Worm (Caenorhabditis elegans) whole organism, young adult: ENCODE data around the gene tctn-1.
A peak's percentile ranks its signal among the peaks of the same experiment; 100 is the strongest.

Source experiments
- F22D6.2 ChIP-seq: sonication (generic microtip); optimal IDR thresholded peaks from 2 replicates; lab custom pipeline; 2016; ENCODE audit warnings: mild to moderate bottlenecking, missing genetic modification characterization, missing compliant biosample characterization
- F23B12.7 ChIP-seq: sonication (generic microtip); optimal IDR thresholded peaks from 2 replicates; lab custom pipeline; 2017; ENCODE audit warnings: missing genetic modification characterization, mild to moderate bottlenecking, missing compliant biosample characterization, antibody characterized with exemption, moderate library complexity; ENCODE audit not compliant: insufficient read depth
- F49E8.2 ChIP-seq: sonication (generic microtip); optimal IDR thresholded peaks from 3 replicates; lab custom pipeline; 2017; ENCODE audit warnings: missing genetic modification characterization, mild to moderate bottlenecking, missing compliant biosample characterization, antibody characterized with exemption, moderate library complexity; ENCODE audit not compliant: insufficient read depth
- F57A8.1 ChIP-seq: fragments of 200-800 bp; sonication (Bioruptor generic); optimal IDR thresholded peaks from 2 replicates; lab custom pipeline; 2018; ENCODE audit warnings: mild to moderate bottlenecking, missing genetic modification characterization, moderate library complexity, missing compliant biosample characterization
- F57C9.4 ChIP-seq: sonication (generic microtip); optimal IDR thresholded peaks from 2 replicates; lab custom pipeline; 2017; ENCODE audit warnings: mild to moderate bottlenecking, missing genetic modification characterization, missing compliant biosample characterization
- K12H6.12 ChIP-seq: fragments of 200-800 bp; sonication (Bioruptor generic); optimal IDR thresholded peaks from 2 replicates; lab custom pipeline; 2018; ENCODE audit warnings: mild to moderate bottlenecking, missing genetic modification characterization, missing compliant biosample characterization
- T07F8.4 ChIP-seq: sonication (generic microtip); optimal IDR thresholded peaks from 2 replicates; lab custom pipeline; 2016; ENCODE audit warnings: mild to moderate bottlenecking, missing genetic modification characterization, moderate library complexity, missing compliant biosample characterization
- T26A5.8 ChIP-seq: sonication (generic microtip); optimal IDR thresholded peaks from 2 replicates; lab custom pipeline; 2016; ENCODE audit warnings: missing genetic modification characterization, missing compliant biosample characterization
- Y53F4B.3 ChIP-seq: fragments of 200-800 bp; sonication (Bioruptor generic); IDR thresholded peaks from 2 replicates; pipeline ENCODE4 v1.3.6; 2022; ENCODE audit warnings: missing genetic modification reagents, missing genetic modification characterization, missing compliant biosample characterization
- Y56A3A.18 ChIP-seq: fragments of 200-800 bp; sonication (Bioruptor generic); IDR thresholded peaks from 2 replicates; pipeline ENCODE4 v1.3.6; 2022; ENCODE audit warnings: missing genetic modification reagents, missing genetic modification characterization, missing compliant biosample characterization
- Y79H2A.3 ChIP-seq: fragments of 200-800 bp; sonication (Bioruptor generic); conservative IDR thresholded peaks from 2 replicates; pipeline ENCODE4 v1.3.6; 2022; ENCODE audit warnings: missing genetic modification reagents, missing genetic modification characterization, missing compliant biosample characterization
- Y95B8A.8 ChIP-seq: fragments of 200-800 bp; sonication (Bioruptor generic); IDR thresholded peaks from 2 replicates; pipeline ENCODE4 v1.3.6; 2022; ENCODE audit warnings: missing genetic modification reagents, missing genetic modification characterization, missing compliant biosample characterization
- ZK185.1 ChIP-seq: sonication (generic microtip); optimal IDR thresholded peaks from 2 replicates; lab custom pipeline; 2016; ENCODE audit warnings: mild to moderate bottlenecking, missing genetic modification characterization, missing compliant biosample characterization; ENCODE audit not compliant: poor library complexity, severe bottlenecking
- ama-1 ChIP-seq, 3 experiments: fragments of 150-350 bp in 1 of 3; sonication (generic microtip) in 2 of 3; optimal IDR thresholded peaks; 2 replicates each; lab custom pipeline; 2014 to 2018; ENCODE audit warnings: missing biosample characterization in 2 of 3, missing genetic modification characterization in 2 of 3, missing genetic modification reagents in 2 of 3
- attf-5 ChIP-seq: fragments of 200-800 bp; sonication (Bioruptor generic); optimal IDR thresholded peaks from 2 replicates; lab custom pipeline; 2018; ENCODE audit warnings: mild to moderate bottlenecking, missing genetic modification characterization, missing compliant biosample characterization
- ccch-3 ChIP-seq: fragments of 200-800 bp; sonication (Bioruptor generic); optimal IDR thresholded peaks from 2 replicates; lab custom pipeline; 2018; ENCODE audit warnings: mild to moderate bottlenecking, missing genetic modification characterization, missing compliant biosample characterization
- ceh-79 ChIP-seq: sonication (generic microtip); optimal IDR thresholded peaks from 2 replicates; lab custom pipeline; 2017; ENCODE audit warnings: mild to moderate bottlenecking, missing genetic modification characterization, missing compliant biosample characterization
- chd-7 ChIP-seq: sonication (generic microtip); optimal IDR thresholded peaks from 2 replicates; lab custom pipeline; 2016; ENCODE audit warnings: mild to moderate bottlenecking, missing genetic modification characterization, moderate library complexity, missing compliant biosample characterization
- dpl-1 ChIP-seq: fragments of 150-350 bp; optimal IDR thresholded peaks from 2 replicates; lab custom pipeline; 2014; ENCODE audit warnings: missing biosample characterization, missing genetic modification reagents, missing genetic modification characterization
- efl-1 ChIP-seq: fragments of 150-350 bp; optimal IDR thresholded peaks from 2 replicates; lab custom pipeline; 2014; ENCODE audit warnings: missing biosample characterization, missing genetic modification reagents, missing genetic modification characterization
- egl-44 ChIP-seq: fragments of 200-800 bp; sonication (Bioruptor generic); IDR thresholded peaks from 2 replicates; pipeline ENCODE4 v1.3.6; 2022; ENCODE audit warnings: missing genetic modification reagents, missing genetic modification characterization, missing compliant biosample characterization
- egrh-3 ChIP-seq: fragments of 200-800 bp; sonication (Bioruptor generic); IDR thresholded peaks from 2 replicates; pipeline ENCODE4 v1.3.6; 2022; ENCODE audit warnings: missing genetic modification reagents, missing genetic modification characterization, missing compliant biosample characterization
- ets-4 ChIP-seq: fragments of 200-800 bp; sonication (Bioruptor generic); optimal IDR thresholded peaks from 2 replicates; lab custom pipeline; 2018; ENCODE audit warnings: mild to moderate bottlenecking, missing genetic modification characterization, missing compliant biosample characterization
- fkh-3 ChIP-seq: sonication (generic microtip); optimal IDR thresholded peaks from 2 replicates; lab custom pipeline; 2016; ENCODE audit warnings: mild to moderate bottlenecking, missing genetic modification characterization, missing compliant biosample characterization
- hmg-1.2 ChIP-seq: fragments of 200-800 bp; sonication (Bioruptor generic); IDR thresholded peaks from 2 replicates; pipeline ENCODE4 v1.3.6; 2022; ENCODE audit warnings: missing genetic modification reagents, missing genetic modification characterization, missing compliant biosample characterization
- hmg-20 ChIP-seq: fragments of 200-800 bp; sonication (Bioruptor generic); IDR thresholded peaks from 2 replicates; pipeline ENCODE4 v1.3.6; 2022; ENCODE audit warnings: missing genetic modification reagents, missing genetic modification characterization, missing compliant biosample characterization
- lag-1 ChIP-seq: fragments of 200-800 bp; sonication (Bioruptor generic); IDR thresholded peaks from 2 replicates; pipeline ENCODE4 v1.3.6; 2022; ENCODE audit warnings: missing genetic modification reagents, missing genetic modification characterization, missing compliant biosample characterization
- lin-26 ChIP-seq: fragments of 200-800 bp; sonication (Bioruptor generic); IDR thresholded peaks from 2 replicates; pipeline ENCODE4 v1.3.6; 2022; ENCODE audit warnings: missing genetic modification reagents, missing genetic modification characterization, missing compliant biosample characterization
- lin-40 ChIP-seq: sonication (generic microtip); optimal IDR thresholded peaks from 2 replicates; lab custom pipeline; 2016; ENCODE audit warnings: missing genetic modification characterization, mild to moderate bottlenecking, missing compliant biosample characterization, missing genotype, missing genetic modification reagents
- lir-1 ChIP-seq: fragments of 200-800 bp; sonication (Bioruptor generic); conservative IDR thresholded peaks from 2 replicates; pipeline ENCODE4 v1.3.6; 2022; ENCODE audit warnings: missing genetic modification reagents, missing genetic modification characterization, missing compliant biosample characterization
- madf-10 ChIP-seq: sonication (generic microtip); optimal IDR thresholded peaks from 2 replicates; lab custom pipeline; 2016; ENCODE audit warnings: mild to moderate bottlenecking, missing genetic modification characterization, missing compliant biosample characterization
- madf-8 ChIP-seq: fragments of 200-800 bp; sonication (Bioruptor generic); conservative IDR thresholded peaks from 2 replicates; pipeline ENCODE4 v1.3.6; 2022; ENCODE audit warnings: missing genetic modification reagents, missing genetic modification characterization, missing compliant biosample characterization
- mcd-1 ChIP-seq: fragments of 200-800 bp; sonication (Bioruptor generic); IDR thresholded peaks from 2 replicates; pipeline ENCODE4 v1.3.6; 2022; ENCODE audit warnings: missing genetic modification reagents, missing genetic modification characterization, missing compliant biosample characterization
- mel-28 ChIP-seq: sonication (generic microtip); optimal IDR thresholded peaks from 2 replicates; lab custom pipeline; 2016; ENCODE audit warnings: borderline replicate concordance, mild to moderate bottlenecking, missing genetic modification characterization, missing compliant biosample characterization
- nfya-1 ChIP-seq: sonication (generic microtip); optimal IDR thresholded peaks from 2 replicates; lab custom pipeline; 2017; ENCODE audit warnings: antibody characterized with exemption, missing compliant biosample characterization, missing genetic modification characterization, borderline replicate concordance; ENCODE audit not compliant: insufficient read depth
- nfya-2 ChIP-seq: fragments of 200-800 bp; sonication (Bioruptor generic); IDR thresholded peaks from 2 replicates; pipeline ENCODE4 v1.3.6; 2022; ENCODE audit warnings: missing genetic modification reagents, missing genetic modification characterization, missing compliant biosample characterization
- nhr-120 ChIP-seq: fragments of 200-800 bp; sonication (Bioruptor generic); IDR thresholded peaks from 2 replicates; pipeline ENCODE4 v1.3.6; 2022; ENCODE audit warnings: missing genetic modification characterization, missing compliant biosample characterization
- nhr-80 ChIP-seq: sonication (generic microtip); optimal IDR thresholded peaks from 2 replicates; lab custom pipeline; 2016; ENCODE audit warnings: missing genetic modification characterization, missing compliant biosample characterization
- nhr-90 ChIP-seq: sonication (generic microtip); optimal IDR thresholded peaks from 2 replicates; lab custom pipeline; 2016; ENCODE audit warnings: missing genotype, mild to moderate bottlenecking, missing genetic modification characterization, missing compliant biosample characterization
- pbrm-1 ChIP-seq: fragments of 200-800 bp; sonication (Bioruptor generic); IDR thresholded peaks from 2 replicates; pipeline ENCODE4 v1.3.6; 2022; ENCODE audit warnings: missing genetic modification reagents, missing genetic modification characterization, missing compliant biosample characterization
- repo-1 ChIP-seq: sonication (generic microtip); optimal IDR thresholded peaks from 2 replicates; lab custom pipeline; 2017; ENCODE audit warnings: mild to moderate bottlenecking, missing genetic modification characterization, missing compliant biosample characterization
- rpc-1 ChIP-seq, 2 experiments: fragments of 150-350 bp in 1 of 2; sonication (generic microtip) in 1 of 2; optimal IDR thresholded peaks; 2 replicates each; lab custom pipeline; 2014 to 2018; ENCODE audit warnings: missing biosample characterization in 1 of 2, missing genetic modification characterization in 1 of 2, missing genetic modification reagents in 1 of 2, missing genotype in 1 of 2
- snpc-3.4 ChIP-seq: sonication (generic microtip); optimal IDR thresholded peaks from 2 replicates; lab custom pipeline; 2017; ENCODE audit warnings: missing genetic modification characterization, mild to moderate bottlenecking, missing compliant biosample characterization, antibody characterized with exemption, moderate library complexity, missing genotype, missing genetic modification reagents
- sptf-2 ChIP-seq: fragments of 200-800 bp; sonication (Bioruptor generic); optimal IDR thresholded peaks from 2 replicates; lab custom pipeline; 2018; ENCODE audit warnings: mild to moderate bottlenecking, missing genetic modification characterization, missing compliant biosample characterization
- tbp1 ChIP-seq: fragments of 200-800 bp; sonication (Bioruptor generic); optimal IDR thresholded peaks from 2 replicates; lab custom pipeline; 2018; ENCODE audit warnings: mild to moderate bottlenecking, missing genetic modification characterization, missing compliant biosample characterization
- ztf-25 ChIP-seq: fragments of 200-800 bp; sonication (Bioruptor generic); IDR thresholded peaks from 2 replicates; pipeline ENCODE4 v1.3.6; 2022; ENCODE audit warnings: missing genetic modification reagents, missing genetic modification characterization, missing compliant biosample characterization
- ztf-3 ChIP-seq: fragments of 200-800 bp; sonication (Bioruptor generic); optimal IDR thresholded peaks from 2 replicates; lab custom pipeline; 2018; ENCODE audit warnings: mild to moderate bottlenecking, missing genetic modification characterization, missing compliant biosample characterization

Gene tctn-1

DNA sequence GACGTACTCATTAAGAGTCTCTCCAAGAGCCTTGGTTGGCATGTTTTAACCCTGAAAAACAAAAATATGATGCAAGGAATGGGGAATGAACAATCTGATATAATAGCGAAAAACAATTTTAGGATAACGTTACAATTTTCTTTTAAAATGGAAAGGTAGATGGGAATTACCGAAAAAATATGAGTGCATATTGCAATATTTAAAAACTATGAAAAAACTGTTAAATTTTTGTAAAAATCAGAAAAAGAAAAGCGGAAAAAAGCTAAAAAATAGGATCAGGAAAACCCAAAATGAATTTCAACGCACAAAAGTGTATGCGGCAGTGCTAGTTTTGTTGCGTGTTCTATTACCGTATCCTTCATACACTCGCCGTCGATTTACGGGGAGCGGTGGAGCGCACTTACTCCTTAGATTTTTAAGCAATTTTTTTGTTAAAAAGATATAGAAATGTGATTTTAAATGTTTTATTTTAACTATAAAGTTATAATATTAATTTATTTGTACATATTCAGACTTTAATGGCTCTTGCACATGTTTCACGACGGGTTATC lies 2.2 kb upstream of the tctn-1 start, which contains the start of the genes rpl-20 and Y17G9B.5 (continued):
- peak; percentile 100 for TF ChIP-seq pbrm-1 (GFP tag; lab: Robert Waterston, UW)
- peak; percentile 99 for TF ChIP-seq ZK185.1 (tag; lab: Kevin White, UChicago)
- TF ChIP-seq mcd-1 = peak; percentile 100
- peak; percentile 90 for TF ChIP-seq mel-28
- peak; percentile 96 for TF ChIP-seq ets-4 (GFP tag; lab: Kevin White, UChicago)
- TF ChIP-seq egrh-3 (GFP tag; lab: Robert Waterston, UW) = peak; percentile 82
- TF ChIP-seq snpc-3.4 = peak; percentile 98
- peak; percentile 100 for TF ChIP-seq Y95B8A.8
- TF ChIP-seq ztf-3 (GFP tag; lab: Kevin White, UChicago) = peak; percentile 98
- TF ChIP-seq egl-44 (GFP tag; lab: Robert Waterston, UW) = peak; percentile 98
- peak; percentile 68 for TF ChIP-seq ccch-3
- TF ChIP-seq T07F8.4 (tag; lab: Kevin White, UChicago) = peak; percentile 92
- peak; percentile 97 for TF ChIP-seq Y79H2A.3 (GFP tag; lab: Robert Waterston, UW)
- TF ChIP-seq nhr-120 (GFP tag; lab: Robert Waterston, UW) = peak; percentile 96
- TF ChIP-seq sptf-2 (GFP tag; lab: Kevin White, UChicago) = peak; percentile 84
- peak; percentile 88 for TF ChIP-seq ztf-25
- peak; percentile 90 for TF ChIP-seq ceh-79 (tag; lab: Kevin White, UChicago)
- TF ChIP-seq F22D6.2 (tag; lab: Kevin White, UChicago) = peak; percentile 96
- TF ChIP-seq hmg-1.2 (GFP tag; lab: Robert Waterston, UW) = peak; percentile 97
- peak; percentile 97 for TF ChIP-seq madf-10 (tag; lab: Kevin White, UChicago)
- TF ChIP-seq rpc-1 (optimal IDR thresholded peaks at IDR 0.05; lab: Kevin White, UChicago) = peak; percentile 45
- peak; percentile 14 for TF ChIP-seq rpc-1 (tag; optimal IDR thresholded peaks at IDR 0.05; lab: Kevin White, UChicago)
- TF ChIP-seq tbp1 = peak; percentile 84
- peak; percentile 99 for TF ChIP-seq repo-1
- peak; percentile 99 for TF ChIP-seq chd-7 (tag; lab: Kevin White, UChicago)
- TF ChIP-seq F57C9.4 (tag; lab: Kevin White, UChicago) = peak; percentile 97
- no peak for TF ChIP-seq nfya-1 (tag; lab: Kevin White, UChicago)
- peak; percentile 90; the same call in 1 of the 2 replicates for TF ChIP-seq lag-1 (GFP tag; lab: Robert Waterston, UW)
- peak; percentile 93 for TF ChIP-seq nhr-90 (tag; lab: Kevin White, UChicago)
- TF ChIP-seq ama-1 (optimal IDR thresholded peaks at IDR 0.05; lab: Kevin White, UChicago) = peak; percentile 50
- TF ChIP-seq ama-1 (GFP tag; optimal IDR thresholded peaks at IDR 0.05; lab: Kevin White, UChicago) = peak; percentile 71 to 88
- TF ChIP-seq fkh-3 = peak; percentile 82
- peak; percentile 96 for TF ChIP-seq dpl-1 (GFP tag; lab: Kevin White, UChicago)
- peak; percentile 69 for TF ChIP-seq T26A5.8 (tag; lab: Kevin White, UChicago)
- peak; percentile 100 for TF ChIP-seq attf-5 (GFP tag; lab: Kevin White, UChicago)
- peak; percentile 91 for TF ChIP-seq Y53F4B.3
- peak; percentile 98 for TF ChIP-seq hmg-20 (GFP tag; lab: Robert Waterston, UW)
- TF ChIP-seq F49E8.2 = peak; percentile 98
- peak; percentile 99 for TF ChIP-seq Y56A3A.18 (GFP tag; lab: Robert Waterston, UW)
- TF ChIP-seq nfya-2 = peak; percentile 95
- TF ChIP-seq lir-1 = peak; percentile 99
- peak; percentile 99 for TF ChIP-seq lin-40
- TF ChIP-seq K12H6.12 (tag; lab: Kevin White, UChicago) = peak; percentile 99
- peak; percentile 84 for TF ChIP-seq F57A8.1
- TF ChIP-seq F23B12.7 (tag; lab: Kevin White, UChicago) = peak; percentile 99
- peak; percentile 90 for TF ChIP-seq lin-26
- TF ChIP-seq efl-1 = peak; percentile 93
- peak; percentile 94 for TF ChIP-seq madf-8
- TF ChIP-seq nhr-80 (tag; lab: Kevin White, UChicago) = peak; percentile 99
